Worm (Caenorhabditis elegans) whole organism, midembryonic: Measurements from ENCODE around the gene F58G1.8.

Experiments
- T22C8.4 ChIP-seq: fragments of 200-800 bp; sonication (Bioruptor generic); IDR thresholded peaks from 2 replicates; pipeline ENCODE4 v1.3.6; 2022; ENCODE audit warnings: missing genetic modification characterization, missing compliant biosample characterization
- cog-1 ChIP-seq: sonication (generic microtip); optimal IDR thresholded peaks from 2 replicates; lab custom pipeline; 2016; ENCODE audit warnings: missing genetic modification characterization, missing compliant biosample characterization
- flt-1 ChIP-seq: fragments of 200-800 bp; sonication (Bioruptor generic); IDR thresholded peaks from 2 replicates; pipeline ENCODE4 v1.3.6; 2022; ENCODE audit warnings: missing genetic modification characterization, missing compliant biosample characterization
- klf-2 ChIP-seq: fragments of 200-800 bp; sonication (Bioruptor generic); conservative IDR thresholded peaks from 2 replicates; pipeline ENCODE4 v1.3.6; 2022; ENCODE audit warnings: missing genetic modification reagents, missing genetic modification characterization, missing compliant biosample characterization
- med-1 ChIP-seq: sonication (generic microtip); optimal IDR thresholded peaks from 2 replicates; lab custom pipeline; 2017; ENCODE audit warnings: missing genetic modification characterization, mild to moderate bottlenecking, missing compliant biosample characterization, antibody characterized with exemption, missing genetic modification reagents; ENCODE audit not compliant: insufficient read depth
- ref-1 ChIP-seq: fragments of 200-800 bp; sonication (Bioruptor generic); conservative IDR thresholded peaks from 2 replicates; pipeline ENCODE4 v1.3.6; 2022; ENCODE audit warnings: missing genetic modification reagents, missing genetic modification characterization, missing compliant biosample characterization
- tab-1 ChIP-seq: fragments of 200-800 bp; sonication (Bioruptor generic); IDR thresholded peaks from 2 replicates; pipeline ENCODE4 v1.3.6; 2022; ENCODE audit warnings: missing genetic modification characterization, missing compliant biosample characterization
- ztf-23 ChIP-seq: fragments of 200-800 bp; sonication (Bioruptor generic); IDR thresholded peaks from 2 replicates; pipeline ENCODE4 v1.3.6; 2022; ENCODE audit warnings: missing genetic modification reagents, missing genetic modification characterization, missing compliant biosample characterization
- ztf-29 ChIP-seq: fragments of 200-800 bp; sonication (Bioruptor generic); IDR thresholded peaks from 2 replicates; pipeline ENCODE4 v1.3.6; 2022; ENCODE audit warnings: missing genetic modification reagents, missing genetic modification characterization, missing compliant biosample characterization

Gene F58G1.8

ce11 chrII:12928241-12928640, 2.8 kb upstream of the F58G1.8 start, which contains the start of gene F58G1.3:
F58G1.3 (minus strand) TSS chrII:12928341.
- no peak for TF ChIP-seq T22C8.4 (GFP tag; lab: Robert Waterston, UW)
- no peak for TF ChIP-seq klf-2 (GFP tag; lab: Robert Waterston, UW)
- TF ChIP-seq ztf-23 (GFP tag; lab: Robert Waterston, UW), result no peak
- TF ChIP-seq med-1 (GFP tag; lab: Kevin White, UChicago), result no peak
- no peak for TF ChIP-seq ztf-29 (GFP tag; lab: Robert Waterston, UW)
- TF ChIP-seq ref-1 (GFP tag; lab: Robert Waterston, UW), result no peak
- TF ChIP-seq cog-1, result no peak

- no peak for TF ChIP-seq ztf-29 (GFP tag; lab: Robert Waterston, UW)
- no peak for TF ChIP-seq med-1 (GFP tag; lab: Kevin White, UChicago)
- no peak for TF ChIP-seq klf-2 (GFP tag; lab: Robert Waterston, UW)
- TF ChIP-seq tab-1 (GFP tag; lab: Robert Waterston, UW), result no peak
- TF ChIP-seq ztf-23 (GFP tag; lab: Robert Waterston, UW), result no peak
- no peak for TF ChIP-seq flt-1 (GFP tag; lab: Robert Waterston, UW)
- TF ChIP-seq T22C8.4 (GFP tag; lab: Robert Waterston, UW), result no peak
- no peak for TF ChIP-seq ref-1 (GFP tag; lab: Robert Waterston, UW)
- no peak for TF ChIP-seq cog-1
Measured at ce11 chrII:12923225-12923624, 2.2 kb downstream of the F58G1.8 start.

ce11 chrII:12921478-12921877, 4.0 kb downstream of the F58G1.8 start:
- TF ChIP-seq ztf-29 (GFP tag; lab: Robert Waterston, UW), result no peak
- no peak for TF ChIP-seq T22C8.4 (GFP tag; lab: Robert Waterston, UW)

ce11 chrII:12918960-12919553, 6.4 kb downstream of the F58G1.8 start, which contains the start of the genes F58G1.2 and wago-4:
F58G1.2 (minus strand) TSS chrII:12919010.
wago-4 (plus strand) TSS chrII:12919551.
- no peak for TF ChIP-seq flt-1 (GFP tag; lab: Robert Waterston, UW)
- TF ChIP-seq T22C8.4 (GFP tag; lab: Robert Waterston, UW), result no peak
- TF ChIP-seq ztf-23 (GFP tag; lab: Robert Waterston, UW), result no peak
- TF ChIP-seq cog-1, result no peak
- no peak for TF ChIP-seq ztf-29 (GFP tag; lab: Robert Waterston, UW)
- TF ChIP-seq tab-1 (GFP tag; lab: Robert Waterston, UW), result no peak

- TF ChIP-seq klf-2 (GFP tag; lab: Robert Waterston, UW), result no peak
- no peak for TF ChIP-seq ref-1 (GFP tag; lab: Robert Waterston, UW)
- no peak for TF ChIP-seq cog-1
- no peak for TF ChIP-seq tab-1 (GFP tag; lab: Robert Waterston, UW)
- TF ChIP-seq med-1 (GFP tag; lab: Kevin White, UChicago), result no peak
- TF ChIP-seq ztf-29 (GFP tag; lab: Robert Waterston, UW), result no peak
- TF ChIP-seq ztf-23 (GFP tag; lab: Robert Waterston, UW), result no peak
- no peak for TF ChIP-seq T22C8.4 (GFP tag; lab: Robert Waterston, UW)
- TF ChIP-seq flt-1 (GFP tag; lab: Robert Waterston, UW), result no peak
Measured at ce11 chrII:12914514-12915075, 10.9 kb downstream of the F58G1.8 start, which contains the start of gene F35C5.12. F35C5.12 (minus strand) TSS chrII:12914564.

ce11 chrII:12908779-12909178, 16.7 kb downstream of the F58G1.8 start, which contains the start of gene ddn-2:
ddn-2 (plus strand) TSS chrII:12909079.
- TF ChIP-seq klf-2 (GFP tag; lab: Robert Waterston, UW) (no peak), cog-1 (no peak), med-1 (GFP tag; lab: Kevin White, UChicago) (no peak), tab-1 (GFP tag; lab: Robert Waterston, UW) (no peak), flt-1 (GFP tag; lab: Robert Waterston, UW) (no peak), ztf-23 (GFP tag; lab: Robert Waterston, UW) (no peak), ref-1 (GFP tag; lab: Robert Waterston, UW) (no peak), ztf-29 (GFP tag; lab: Robert Waterston, UW) (no peak), T22C8.4 (GFP tag; lab: Robert Waterston, UW) (no peak)

- TF ChIP-seq ztf-23 (GFP tag; lab: Robert Waterston, UW), result no peak
- TF ChIP-seq flt-1 (GFP tag; lab: Robert Waterston, UW), result no peak
- no peak for TF ChIP-seq ztf-29 (GFP tag; lab: Robert Waterston, UW)
- no peak for TF ChIP-seq klf-2 (GFP tag; lab: Robert Waterston, UW)
- TF ChIP-seq T22C8.4 (GFP tag; lab: Robert Waterston, UW), result no peak
- no peak for TF ChIP-seq tab-1 (GFP tag; lab: Robert Waterston, UW)
- no peak for TF ChIP-seq cog-1
- TF ChIP-seq med-1 (GFP tag; lab: Kevin White, UChicago), result no peak
Measured at ce11 chrII:12907070-12907469, 18.4 kb downstream of the F58G1.8 start, which contains the start of gene nspb-11. nspb-11 (plus strand) TSS chrII:12907370.

ce11 chrII:12904174-12904573, 21.3 kb downstream of the F58G1.8 start, which contains the start of gene clec-66:
clec-66 (plus strand) TSS chrII:12904398.
- TF ChIP-seq klf-2 (GFP tag; lab: Robert Waterston, UW) (no peak), T22C8.4 (GFP tag; lab: Robert Waterston, UW) (no peak), tab-1 (GFP tag; lab: Robert Waterston, UW) (no peak), ztf-29 (GFP tag; lab: Robert Waterston, UW) (no peak)

- TF ChIP-seq ztf-23 (GFP tag; lab: Robert Waterston, UW) (no peak), tab-1 (GFP tag; lab: Robert Waterston, UW) (no peak)
Measured at ce11 chrII:12901025-12901424, 24.4 kb downstream of the F58G1.8 start, which contains the start of gene clec-65. clec-65 (plus strand) TSS chrII:12901325.
